Fruit fly (Drosophila melanogaster) Kc167 (cell line): ENCODE measurements around the gene retm.

ENCODE experiments used
- Sin3A ChIP-seq: fragments of >200 bp; optimal IDR thresholded peaks from 2 replicates; lab custom pipeline; 2018; ENCODE audit warnings: missing external identifiers
- h ChIP-seq: fragments of >200 bp; optimal IDR thresholded peaks from 3 replicates; lab custom pipeline; 2018; ENCODE audit warnings: missing external identifiers
- insv ChIP-seq: fragments of >200 bp; optimal IDR thresholded peaks from 3 replicates; lab custom pipeline; 2018; ENCODE audit warnings: missing external identifiers
- psq ChIP-seq: fragments of >200 bp; optimal IDR thresholded peaks from 2 replicates; lab custom pipeline; 2017; ENCODE audit warnings: missing external identifiers

DNA sequence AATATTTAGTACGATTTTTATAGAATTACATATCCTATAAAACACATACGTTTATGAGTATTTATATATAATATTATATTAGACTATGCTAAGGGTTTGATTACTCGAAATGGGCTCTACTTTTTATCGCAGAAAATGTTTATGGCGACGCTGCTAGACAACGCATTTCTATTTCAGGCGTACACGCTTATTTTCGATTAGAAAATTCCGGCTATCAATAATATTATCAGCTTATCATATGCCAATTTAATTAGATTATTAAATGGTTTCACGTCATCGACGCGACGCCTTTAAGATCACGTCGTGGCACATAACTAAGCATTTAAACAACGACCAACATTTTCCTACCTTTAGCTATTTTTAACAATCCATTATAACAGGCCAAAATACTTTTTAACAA, 29.4 kb downstream of the retm start:
- TF ChIP-seq insv (lab: Kevin White, UChicago) (no peak), h (lab: Kevin White, UChicago) (no peak), psq (lab: Kevin White, UChicago) (no peak), Sin3A (lab: Kevin White, UChicago) (no peak)
